Fruit fly (Drosophila melanogaster): Measurements from ENCODE around the gene natalisin.
A peak's percentile ranks its signal among the peaks of the same experiment; 100 is the strongest.

The natalisin gene

DNA sequence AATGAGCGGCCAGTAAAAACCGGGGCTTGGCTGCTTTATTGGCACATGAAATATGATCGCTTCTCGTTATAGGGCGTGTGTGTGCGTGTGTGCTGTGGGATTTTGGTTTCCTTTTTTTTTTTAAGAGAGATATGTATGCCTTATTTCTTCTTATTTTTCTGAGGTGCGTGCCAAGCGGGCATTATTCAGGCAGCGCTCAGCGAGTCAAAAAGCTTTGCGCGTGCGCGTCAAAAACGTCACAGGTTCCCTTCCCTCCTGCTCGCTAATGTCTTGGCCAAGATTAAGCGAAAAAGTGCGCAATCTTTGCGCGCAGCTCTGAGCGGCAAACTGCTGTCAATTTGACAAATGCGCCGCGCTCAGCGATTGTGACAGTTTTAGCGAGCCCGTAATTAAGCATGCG is 19.9 kb downstream of the natalisin start:
- no peak for TF ChIP-seq vri (GFP tag; optimal IDR thresholded peaks at IDR 0.05)
- TF ChIP-seq svp (GFP tag) = no peak
- TF ChIP-seq CG4318 (GFP tag; optimal IDR thresholded peaks at IDR 0.05) = no peak
- no peak for TF ChIP-seq Lpt (GFP tag; optimal IDR thresholded peaks at IDR 0.05)
- peak in 1 of 2 experiments; percentile 90 for TF ChIP-seq ss (GFP tag; optimal IDR thresholded peaks at IDR 0.05)
- no peak for TF ChIP-seq fd59A (GFP tag; optimal IDR thresholded peaks at IDR 0.05)

DNA sequence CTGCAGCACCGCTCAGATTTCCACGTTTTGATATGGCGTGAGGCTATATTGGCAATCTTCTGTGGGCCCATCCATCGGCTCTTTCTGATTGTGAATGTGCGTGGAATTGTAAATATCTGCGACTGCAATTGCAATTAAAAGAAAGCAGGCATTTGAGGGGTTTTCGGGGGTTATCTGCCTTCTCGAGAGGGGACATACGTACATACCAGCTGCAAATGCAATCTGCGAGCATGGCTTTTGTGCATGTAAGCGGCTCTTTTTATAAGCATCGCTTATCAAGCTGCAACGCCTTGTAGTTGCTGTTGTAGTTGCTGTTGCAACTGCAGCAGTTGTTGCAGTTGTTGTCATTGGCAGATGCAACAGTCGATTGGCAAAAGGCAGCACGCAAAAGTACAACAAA is 23.1 kb downstream of the natalisin start:
- TF ChIP-seq Hr38 (GFP tag; optimal IDR thresholded peaks at IDR 0.05) = no peak
- TF ChIP-seq svp (GFP tag) = peak; percentile 92

DNA sequence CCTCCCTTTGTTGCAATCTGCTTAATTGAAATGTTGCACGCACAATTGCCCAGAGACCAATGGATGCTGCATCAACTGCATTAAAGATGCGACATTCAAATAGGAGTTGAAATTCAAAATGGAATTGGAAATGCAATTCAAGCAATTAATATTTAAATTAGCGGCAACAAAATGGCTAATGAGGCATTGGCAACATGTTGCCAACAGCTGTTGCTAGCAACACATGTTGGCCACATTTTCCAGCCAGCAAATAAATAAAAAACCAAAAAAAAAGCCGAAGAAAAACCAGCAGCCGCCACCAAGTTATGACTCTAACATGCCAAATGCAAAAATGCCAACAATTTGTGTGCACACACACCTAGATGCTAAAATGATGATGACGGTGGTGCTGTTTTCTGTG is 25.8 kb downstream of the natalisin start:
- no peak for TF ChIP-seq fd85E (GFP tag; optimal IDR thresholded peaks at IDR 0.05)
- no peak for TF ChIP-seq Gug (GFP tag; IDR thresholded peaks at IDR 0.05)
- TF ChIP-seq CG6163 (GFP tag; IDR thresholded peaks at IDR 0.05) = 0 out of 3 replicates have a peak, but pooled peaks have one; percentile 40
- peak; percentile 42; the same call in 1 of the 3 replicates for TF ChIP-seq eg (GFP tag; IDR thresholded peaks at IDR 0.05)
- no peak for TF ChIP-seq CG10669 (GFP tag; optimal IDR thresholded peaks at IDR 0.05)
- TF ChIP-seq CG15336 (GFP tag; IDR thresholded peaks at IDR 0.05) = peak; percentile 33; the same call in 1 of the 2 replicates
- TF ChIP-seq Blimp-1 (GFP tag; optimal IDR thresholded peaks at IDR 0.05) = no peak

DNA sequence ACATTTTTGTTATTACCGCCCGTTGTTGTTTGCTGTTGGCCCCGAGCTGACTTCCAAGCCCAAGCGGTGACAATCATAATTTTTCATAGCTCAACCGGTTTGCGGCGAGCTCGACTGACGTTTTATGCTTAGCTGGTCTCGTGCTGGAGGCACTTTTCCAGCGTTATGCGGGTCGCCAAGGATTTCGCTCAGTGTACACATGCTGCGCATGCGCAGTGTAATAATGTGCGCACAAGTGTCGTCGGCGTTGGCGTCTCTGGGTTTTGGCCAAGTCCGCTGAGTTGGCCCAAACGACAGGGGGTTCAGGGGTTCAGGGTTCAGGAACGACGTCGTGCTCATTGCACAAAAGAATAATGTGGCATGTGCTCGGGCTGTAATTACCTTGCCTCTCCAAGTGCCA is 26.7 kb downstream of the natalisin start:
- TF ChIP-seq Eip78C (GFP tag) (peak; percentile 56), CG7368 (GFP tag; optimal IDR thresholded peaks at IDR 0.05) (no peak), CG32006 (GFP tag; optimal IDR thresholded peaks at IDR 0.05) (no peak), CG34406 (GFP tag; optimal IDR thresholded peaks at IDR 0.05) (no peak), CG6854 (GFP tag; optimal IDR thresholded peaks at IDR 0.05) (no peak), Gug (GFP tag; IDR thresholded peaks at IDR 0.05) (peak; percentile 17; the same call in 1 of the 2 replicates), Lpt (GFP tag; optimal IDR thresholded peaks at IDR 0.05) (no peak), esn (GFP tag; optimal IDR thresholded peaks at IDR 0.05) (no peak), CG6163 (GFP tag; IDR thresholded peaks at IDR 0.05) (no peak), CG11294 (GFP tag; IDR thresholded peaks at IDR 0.05) (0 out of 2 replicates have a peak, but pooled peaks have one; percentile 20), ss (GFP tag; optimal IDR thresholded peaks at IDR 0.05) (peak in 1 of 2 experiments; percentile 16), achi (GFP tag; optimal IDR thresholded peaks at IDR 0.05) (no peak), eg (GFP tag; IDR thresholded peaks at IDR 0.05) (0 out of 3 replicates have a peak, but pooled peaks have one; percentile 57)

DNA sequence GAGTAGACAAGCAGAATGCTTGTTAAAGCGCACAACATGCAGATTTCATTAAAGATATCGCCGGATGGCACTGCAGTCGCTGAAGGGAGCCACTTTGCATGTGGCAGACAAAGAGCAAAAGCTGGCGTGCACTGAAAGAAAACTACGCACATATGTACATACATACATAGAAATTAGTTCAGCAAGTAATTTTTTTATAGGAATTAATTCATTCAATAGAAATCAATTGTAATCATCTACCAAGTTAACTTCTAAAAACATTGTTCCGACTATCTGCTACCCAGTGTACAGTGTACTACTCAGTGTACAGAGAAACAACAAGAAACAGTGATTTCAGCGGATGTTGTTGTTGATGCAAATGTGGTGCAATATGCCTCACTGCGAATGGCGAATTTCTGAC is 30.9 kb downstream of the natalisin start:
- TF ChIP-seq vri (GFP tag; optimal IDR thresholded peaks at IDR 0.05) = no peak
- TF ChIP-seq CG10631 (GFP tag; optimal IDR thresholded peaks at IDR 0.05) = peak; percentile 86
- TF ChIP-seq CG8319 (GFP tag; optimal IDR thresholded peaks at IDR 0.05) = no peak
- TF ChIP-seq CG10669 (GFP tag; optimal IDR thresholded peaks at IDR 0.05) = peak; percentile 87
- peak; percentile 39 for TF ChIP-seq CG8632 (GFP tag; optimal IDR thresholded peaks at IDR 0.05)
- peak; percentile 80 for TF ChIP-seq CG3919 (GFP tag; optimal IDR thresholded peaks at IDR 0.05)
- TF ChIP-seq Sox15 (GFP tag; optimal IDR thresholded peaks at IDR 0.05) = peak; percentile 21
- peak; percentile 81 for TF ChIP-seq acj6 (GFP tag; optimal IDR thresholded peaks at IDR 0.05)
- peak; percentile 70 for TF ChIP-seq pdm3 (GFP tag; optimal IDR thresholded peaks at IDR 0.05)
- peak; percentile 72 for TF ChIP-seq net (GFP tag; optimal IDR thresholded peaks at IDR 0.05)
- peak; percentile 14 for TF ChIP-seq Smox (GFP tag; optimal IDR thresholded peaks at IDR 0.05)
- peak; percentile 65 for TF ChIP-seq topi (GFP tag; optimal IDR thresholded peaks at IDR 0.05)
- peak; percentile 88 for TF ChIP-seq Eip75B (GFP tag; optimal IDR thresholded peaks at IDR 0.05)
- TF ChIP-seq Sox102F (GFP tag; optimal IDR thresholded peaks at IDR 0.05) = peak; percentile 38
- peak; percentile 64 for TF ChIP-seq CG32006 (GFP tag; optimal IDR thresholded peaks at IDR 0.05)
- peak; percentile 93 for TF ChIP-seq Eip78C (GFP tag)
- peak; percentile 51 for TF ChIP-seq CG16779 (tag; optimal IDR thresholded peaks at IDR 0.05)
- TF ChIP-seq svp (GFP tag) = no peak
- TF ChIP-seq fd85E (GFP tag; optimal IDR thresholded peaks at IDR 0.05) = no peak
- no peak for TF ChIP-seq CG6854 (GFP tag; optimal IDR thresholded peaks at IDR 0.05)
- peak; percentile 67 for TF ChIP-seq CG34406 (GFP tag; optimal IDR thresholded peaks at IDR 0.05)
- TF ChIP-seq ss (GFP tag; optimal IDR thresholded peaks at IDR 0.05) = peak; percentile 42 to 75
- TF ChIP-seq Hr39 (GFP tag; optimal IDR thresholded peaks at IDR 0.05) = peak; percentile 20
- peak; percentile 50 for TF ChIP-seq CG11902 (GFP tag; optimal IDR thresholded peaks at IDR 0.05)
- TF ChIP-seq CG6276 (GFP tag; optimal IDR thresholded peaks at IDR 0.05) = peak; percentile 9
- TF ChIP-seq salr (GFP tag; optimal IDR thresholded peaks at IDR 0.05) = peak; percentile 37 to 67
- peak; percentile 32 for TF ChIP-seq CG31627 (GFP tag; optimal IDR thresholded peaks at IDR 0.05)
- TF ChIP-seq CG8119 (GFP tag; IDR thresholded peaks at IDR 0.05) = peak; percentile 72
- peak; percentile 50 for TF ChIP-seq CG9139 (GFP tag; optimal IDR thresholded peaks at IDR 0.05)
- TF ChIP-seq lz (GFP tag; optimal IDR thresholded peaks at IDR 0.05) = peak; percentile 29
- peak; percentile 38; the same call in 1 of the 3 replicates for TF ChIP-seq eg (GFP tag; IDR thresholded peaks at IDR 0.05)
